Fruit fly (Drosophila melanogaster): ENCODE results near the gene hng3.

Gene hng3

DNA sequence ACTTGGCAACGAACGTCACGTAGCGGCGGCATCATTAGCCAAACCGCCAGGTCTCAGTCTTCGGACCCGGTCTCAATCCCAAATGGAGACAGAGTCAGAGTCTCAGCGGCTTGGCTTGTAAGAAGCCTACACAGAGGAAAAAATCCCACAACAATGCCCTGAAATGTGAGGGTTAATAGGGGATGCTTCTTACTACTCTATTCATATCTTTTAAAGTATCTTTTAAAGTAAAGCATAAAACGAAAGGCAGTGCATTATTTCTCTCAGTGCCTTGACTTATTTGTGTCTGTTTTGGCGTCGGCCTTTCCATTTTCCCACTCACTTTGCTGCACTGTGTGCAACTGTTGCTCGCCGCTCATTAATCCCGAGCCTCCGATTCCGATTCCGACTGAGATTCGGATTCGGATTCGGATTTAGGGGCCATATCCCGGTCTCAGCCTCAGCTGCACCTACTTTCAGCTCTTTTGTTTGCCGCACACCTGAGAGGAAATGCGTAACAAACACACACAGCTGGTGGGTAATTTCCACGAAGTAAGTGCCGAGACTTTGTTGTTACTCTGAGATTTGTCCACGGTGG, 7.1 kb upstream of the hng3 start (continued):
- TF ChIP-seq CG17912 (GFP tag; optimal IDR thresholded peaks at IDR 0.05) (no peak), disco-r (GFP tag; optimal IDR thresholded peaks at IDR 0.05) (peak; percentile 37), CG9727 (GFP tag; optimal IDR thresholded peaks at IDR 0.05) (peak; percentile 84), zfh2 (GFP tag; optimal IDR thresholded peaks at IDR 0.05) (no peak), ttk (GFP tag; IDR thresholded peaks at IDR 0.05) (peak; percentile 89), CG14050 (GFP tag; IDR thresholded peaks at IDR 0.05) (peak; percentile 69), CG17186 (GFP tag; optimal IDR thresholded peaks at IDR 0.05) (peak; percentile 41), CG1233 (GFP tag; optimal IDR thresholded peaks at IDR 0.05) (peak; percentile 76), Mes4 (GFP tag; optimal IDR thresholded peaks at IDR 0.05) (peak; percentile 78), CG12391 (tag; optimal IDR thresholded peaks at IDR 0.05) (peak; percentile 84), CG14014 (GFP tag; IDR thresholded peaks at IDR 0.05) (peak; percentile 83), CG31388 (GFP tag; optimal IDR thresholded peaks at IDR 0.05) (peak; percentile 19), tap (tag; optimal IDR thresholded peaks at IDR 0.05) (peak; percentile 73), Elba2 (GFP tag; optimal IDR thresholded peaks at IDR 0.05) (peak; percentile 56), ab (GFP tag; optimal IDR thresholded peaks at IDR 0.05) (peak; percentile 83), ems (GFP tag; optimal IDR thresholded peaks at IDR 0.05) (peak; percentile 76), CG6175 (GFP tag; IDR thresholded peaks at IDR 0.05) (peak; percentile 43; the same call in 1 of the 3 replicates), cad (GFP tag; optimal IDR thresholded peaks at IDR 0.05) (no peak), gfzf (GFP tag; optimal IDR thresholded peaks at IDR 0.05) (no peak), Gsc (GFP tag; IDR thresholded peaks at IDR 0.05) (peak; percentile 70; the same call in 1 of the 2 replicates), Ets97D (GFP tag; optimal IDR thresholded peaks at IDR 0.05) (peak; percentile 52), Xbp1 (GFP tag; optimal IDR thresholded peaks at IDR 0.05) (peak; percentile 83), mirr (GFP tag; optimal IDR thresholded peaks at IDR 0.05) (no peak), Rfx (GFP tag; IDR thresholded peaks at IDR 0.05) (peak; percentile 79), grau (tag; optimal IDR thresholded peaks at IDR 0.05) (peak; percentile 72), CG9609 (GFP tag; optimal IDR thresholded peaks at IDR 0.05) (peak; percentile 78), Hey (tag; optimal IDR thresholded peaks at IDR 0.05) (no peak), CG1647 (GFP tag; optimal IDR thresholded peaks at IDR 0.05) (peak; percentile 66), Deaf1 (tag; optimal IDR thresholded peaks at IDR 0.05) (peak; percentile 41), eve (GFP tag; optimal IDR thresholded peaks at IDR 0.05) (peak; percentile 52 to 70), inv (GFP tag; IDR thresholded peaks at IDR 0.05; ENCODE audit: partially characterized antibody) (no peak), vnd (GFP tag; IDR thresholded peaks at IDR 0.05; ENCODE audit: partially characterized antibody) (no peak), CG2116 (GFP tag; optimal IDR thresholded peaks at IDR 0.05) (peak; percentile 35), amos (GFP tag; IDR thresholded peaks at IDR 0.05; ENCODE audit: partially characterized antibody) (no peak), CG13624 (GFP tag; optimal IDR thresholded peaks at IDR 0.05) (peak; percentile 63), Poxn (GFP tag; IDR thresholded peaks at IDR 0.05) (no peak), CG16813 (GFP tag; IDR thresholded peaks at IDR 0.05; ENCODE audit: partially characterized antibody) (no peak), h (optimal IDR thresholded peaks at IDR 0.05) (no peak), wek (GFP tag; optimal IDR thresholded peaks at IDR 0.05) (no peak), ftz-f1 (GFP tag; optimal IDR thresholded peaks at IDR 0.05) (no peak), CG10654 (GFP tag; optimal IDR thresholded peaks at IDR 0.05) (peak; percentile 54), jigr1 (GFP tag; IDR thresholded peaks at IDR 0.05) (peak; percentile 66; the same call in 2 of the 3 replicates), Ravus (GFP tag; IDR thresholded peaks at IDR 0.05) (peak; percentile 9; the same call in 1 of the 2 replicates), p53 (GFP tag; optimal IDR thresholded peaks at IDR 0.05) (no peak), stwl (tag; optimal IDR thresholded peaks at IDR 0.05) (peak; percentile 14), unc-4 (GFP tag; IDR thresholded peaks at IDR 0.05; ENCODE audit: partially characterized antibody) (no peak), Lhr (GFP tag; optimal IDR thresholded peaks at IDR 0.05) (peak; percentile 66), Ssrp (tag; optimal IDR thresholded peaks at IDR 0.05) (peak; percentile 83), bbx (GFP tag; IDR thresholded peaks at IDR 0.05; ENCODE audit: partially characterized antibody) (no peak), seq (GFP tag; IDR thresholded peaks at IDR 0.05) (peak; percentile 71; the same call in 1 of the 2 replicates), twi (tag; optimal IDR thresholded peaks at IDR 0.05) (peak; percentile 63)

Measured in whole organism, embryonic.